Fruit fly (Drosophila melanogaster) whole organism, embryonic: ENCODE data around the gene Tmep.

ENCODE experiments used
- Asciz ChIP-seq: fragments of 200-800 bp; sonication (Bioruptor generic); optimal IDR thresholded peaks from 2 replicates; lab custom pipeline; 2017; ENCODE audit warnings: missing biosample characterization, mild to moderate bottlenecking, missing genetic modification characterization, missing genetic modification reagents
- Awh ChIP-seq: fragments of 200-800 bp; sonication (Bioruptor generic); IDR thresholded peaks from 2 replicates; pipeline ENCODE4, ENCODE4 v1.3.6; 2022; ENCODE audit warnings: missing biosample characterization, missing genetic modification characterization
- BEAF-32 ChIP-seq: fragments of 200-800 bp; sonication (Bioruptor generic); optimal IDR thresholded peaks from 3 replicates; lab custom pipeline; 2017; ENCODE audit warnings: missing biosample characterization, missing genetic modification characterization, mild to moderate bottlenecking, moderate library complexity, missing genetic modification reagents
- C15 ChIP-seq: fragments of 200-800 bp; sonication (Bioruptor generic); IDR thresholded peaks from 3 replicates; pipeline ENCODE4 v1.3.6; 2022; ENCODE audit warnings: missing biosample characterization, missing genetic modification characterization
- CG10147 ChIP-seq: fragments of 200-800 bp; sonication (Bioruptor generic); optimal IDR thresholded peaks from 2 replicates; lab custom pipeline; 2019; ENCODE audit warnings: missing biosample characterization, mild to moderate bottlenecking, missing genetic modification characterization, moderate library complexity
- CG11695 ChIP-seq: fragments of 200-800 bp; sonication (Bioruptor generic); IDR thresholded peaks from 3 replicates; pipeline ENCODE4 v1.3.6; 2022; ENCODE audit warnings: missing biosample characterization, missing genetic modification characterization
- CG1233 ChIP-seq: fragments of 200-800 bp; sonication (Bioruptor generic); optimal IDR thresholded peaks from 4 replicates; lab custom pipeline; 2018; ENCODE audit warnings: missing biosample characterization, mild to moderate bottlenecking, missing genetic modification characterization
- CG14667 ChIP-seq: fragments of 200-800 bp; sonication (Bioruptor generic); IDR thresholded peaks from 2 replicates; pipeline ENCODE4 v1.3.6; 2022; ENCODE audit warnings: missing biosample characterization, missing genetic modification characterization
- CG16813 ChIP-seq: fragments of 200-800 bp; sonication (Bioruptor generic); IDR thresholded peaks from 3 replicates; pipeline ENCODE4 v1.3.6; 2022; ENCODE audit warnings: missing biosample characterization, missing genetic modification characterization; ENCODE audit not compliant: partially characterized antibody
- CG17186 ChIP-seq: fragments of 200-800 bp; sonication (Bioruptor generic); optimal IDR thresholded peaks from 3 replicates; lab custom pipeline; 2017; ENCODE audit warnings: missing biosample characterization, missing genetic modification reagents, missing genetic modification characterization
- CG18476 ChIP-seq: fragments of 200-800 bp; sonication (Bioruptor generic); optimal IDR thresholded peaks from 2 replicates; lab custom pipeline; 2016; ENCODE audit warnings: missing biosample characterization, mild to moderate bottlenecking, missing genetic modification characterization
- CG18619 ChIP-seq: fragments of 200-800 bp; sonication (Bioruptor generic); optimal IDR thresholded peaks from 3 replicates; lab custom pipeline; 2017; ENCODE audit warnings: missing biosample characterization, mild to moderate bottlenecking, missing genetic modification characterization
- CG18764 ChIP-seq: fragments of 200-800 bp; sonication (Bioruptor generic); optimal IDR thresholded peaks from 3 replicates; lab custom pipeline; 2016; ENCODE audit warnings: missing biosample characterization, missing genetic modification characterization
- CG3847 ChIP-seq: fragments of 200-800 bp; sonication (Bioruptor generic); IDR thresholded peaks from 2 replicates; pipeline ENCODE4 v1.3.6; 2022; ENCODE audit warnings: missing biosample characterization, missing genetic modification characterization
- CG4730 ChIP-seq: fragments of 200-800 bp; sonication (Bioruptor generic); IDR thresholded peaks from 2 replicates; pipeline ENCODE4 v1.3.6; 2022; ENCODE audit warnings: missing biosample characterization, missing genetic modification characterization
- CG5953 ChIP-seq: fragments of 200-800 bp; sonication (Bioruptor generic); IDR thresholded peaks from 2 replicates; pipeline ENCODE4 v1.3.6; 2022; ENCODE audit warnings: missing biosample characterization, missing genetic modification characterization
- CG6689 ChIP-seq: fragments of 200-800 bp; sonication (Bioruptor generic); IDR thresholded peaks from 2 replicates; pipeline ENCODE4 v1.3.6; 2022; ENCODE audit warnings: missing biosample characterization, missing genetic modification characterization
- CG6854 ChIP-seq: fragments of 200-800 bp; sonication (Bioruptor generic); optimal IDR thresholded peaks from 3 replicates; lab custom pipeline; 2017; ENCODE audit warnings: missing biosample characterization, mild to moderate bottlenecking, missing genetic modification characterization
- CG7271 ChIP-seq: fragments of 200-800 bp; sonication (Bioruptor generic); optimal IDR thresholded peaks from 2 replicates; lab custom pipeline; 2018; ENCODE audit warnings: missing biosample characterization, mild to moderate bottlenecking, missing genetic modification characterization, moderate library complexity
- CG7372 ChIP-seq: fragments of 200-800 bp; sonication (Bioruptor generic); IDR thresholded peaks from 2 replicates; pipeline ENCODE4 v1.3.6; 2022; ENCODE audit warnings: missing biosample characterization, missing genetic modification characterization
- CG7928 ChIP-seq: fragments of 200-800 bp; sonication (Bioruptor generic); optimal IDR thresholded peaks from 2 replicates; lab custom pipeline; 2017; ENCODE audit warnings: missing biosample characterization, mild to moderate bottlenecking, missing genetic modification characterization
- CG9932 ChIP-seq: fragments of 200-800 bp; sonication (Bioruptor generic); IDR thresholded peaks from 2 replicates; pipeline ENCODE4 v1.3.6; 2022; ENCODE audit warnings: missing biosample characterization, missing genetic modification characterization
- CkIIα-i1 ChIP-seq: fragments of 200-800 bp; sonication (Bioruptor generic); IDR thresholded peaks from 2 replicates; pipeline ENCODE4 v1.3.6; 2022; ENCODE audit warnings: missing biosample characterization, missing genetic modification characterization
- E2f2 ChIP-seq: fragments of 200-800 bp; sonication (Bioruptor generic); IDR thresholded peaks from 2 replicates; pipeline ENCODE4 v1.3.6; 2022; ENCODE audit warnings: missing biosample characterization, missing genetic modification characterization
- Gug ChIP-seq: fragments of 200-800 bp; sonication (Bioruptor generic); IDR thresholded peaks from 4 replicates; pipeline ENCODE4 v1.3.6; 2022; ENCODE audit warnings: missing biosample characterization, missing genetic modification characterization
- Hmr ChIP-seq: fragments of 200-800 bp; sonication (Bioruptor generic); optimal IDR thresholded peaks from 3 replicates; lab custom pipeline; 2017; ENCODE audit warnings: mild to moderate bottlenecking, missing biosample characterization, missing genetic modification reagents, missing genetic modification characterization
- Hr3 ChIP-seq: fragments of 200-800 bp; sonication (Bioruptor generic); optimal IDR thresholded peaks from 3 replicates; lab custom pipeline; 2016; ENCODE audit warnings: missing biosample characterization, missing genetic modification characterization
- NC2α ChIP-seq: fragments of 200-800 bp; sonication (Bioruptor generic); optimal IDR thresholded peaks from 2 replicates; lab custom pipeline; 2016; ENCODE audit warnings: missing biosample characterization, missing genetic modification characterization
- NfI ChIP-seq: fragments of 200-800 bp; sonication (Bioruptor generic); optimal IDR thresholded peaks from 3 replicates; lab custom pipeline; 2018; ENCODE audit warnings: missing biosample characterization, mild to moderate bottlenecking, missing genetic modification characterization, moderate library complexity
- Sox100B ChIP-seq: fragments of 200-800 bp; sonication (Bioruptor generic); optimal IDR thresholded peaks from 3 replicates; lab custom pipeline; 2018; ENCODE audit warnings: missing biosample characterization, mild to moderate bottlenecking, missing genetic modification characterization
- Usf ChIP-seq: fragments of 200-800 bp; sonication (Bioruptor generic); optimal IDR thresholded peaks from 2 replicates; lab custom pipeline; 2017; ENCODE audit warnings: missing genotype, missing biosample characterization, missing genetic modification characterization
- ac ChIP-seq: fragments of 200-800 bp; sonication (Bioruptor generic); optimal IDR thresholded peaks from 3 replicates; lab custom pipeline; 2017; ENCODE audit warnings: missing biosample characterization, mild to moderate bottlenecking, missing genetic modification characterization
- amos ChIP-seq: fragments of 200-800 bp; sonication (Bioruptor generic); IDR thresholded peaks from 2 replicates; pipeline ENCODE4 v1.3.6; 2022; ENCODE audit warnings: missing biosample characterization, missing genetic modification characterization; ENCODE audit not compliant: partially characterized antibody
- ara ChIP-seq: fragments of 200-800 bp; sonication (Bioruptor generic); IDR thresholded peaks from 2 replicates; pipeline ENCODE4 v1.3.6; 2022; ENCODE audit warnings: missing biosample characterization, missing genetic modification characterization
- ash1 ChIP-seq: fragments of 200-800 bp; sonication (Bioruptor generic); optimal IDR thresholded peaks from 2 replicates; lab custom pipeline; 2018; ENCODE audit warnings: missing biosample characterization, mild to moderate bottlenecking, missing genetic modification characterization
- ato ChIP-seq: fragments of 200-800 bp; sonication (Bioruptor generic); IDR thresholded peaks from 2 replicates; pipeline ENCODE4 v1.3.6; 2022; ENCODE audit warnings: missing biosample characterization, missing genetic modification characterization; ENCODE audit not compliant: partially characterized antibody
- bowl ChIP-seq: fragments of 200-800 bp; sonication (Bioruptor generic); IDR thresholded peaks from 2 replicates; pipeline ENCODE4 v1.3.6; 2022; ENCODE audit warnings: missing biosample characterization, missing genetic modification characterization
- corto ChIP-seq: fragments of 200-800 bp; sonication (Bioruptor generic); optimal IDR thresholded peaks from 2 replicates; lab custom pipeline; 2016; ENCODE audit warnings: missing biosample characterization, mild to moderate bottlenecking, missing genetic modification characterization, moderate library complexity
- disco-r ChIP-seq: fragments of 200-800 bp; sonication (Bioruptor generic); optimal IDR thresholded peaks from 2 replicates; lab custom pipeline; 2016; ENCODE audit warnings: missing biosample characterization, missing genetic modification characterization
- emc ChIP-seq: fragments of 200-800 bp; sonication (Bioruptor generic); optimal IDR thresholded peaks from 2 replicates; lab custom pipeline; 2016; ENCODE audit warnings: missing biosample characterization, missing genetic modification characterization
- esg ChIP-seq: fragments of 200-800 bp; sonication (Bioruptor generic); conservative IDR thresholded peaks from 2 replicates; pipeline ENCODE4 v1.3.6; 2022; ENCODE audit warnings: missing biosample characterization, missing genetic modification characterization
- insv ChIP-seq, 2 experiments: fragments of 200-800 bp; sonication (Bioruptor generic); optimal IDR thresholded peaks; 3 replicates each; lab custom pipeline; 2016 to 2018; ENCODE audit warnings: missing biosample characterization in 2 of 2, missing genetic modification characterization in 2 of 2
- klu ChIP-seq: fragments of 200-800 bp; sonication (Bioruptor generic); IDR thresholded peaks from 2 replicates; pipeline ENCODE4 v1.3.6; 2022; ENCODE audit warnings: missing biosample characterization, missing genetic modification characterization
- mam ChIP-seq: fragments of 200-800 bp; sonication (Bioruptor generic); optimal IDR thresholded peaks from 3 replicates; lab custom pipeline; 2016; ENCODE audit warnings: missing biosample characterization, missing genetic modification characterization
- odd ChIP-seq: fragments of 200-800 bp; sonication (Bioruptor generic); optimal IDR thresholded peaks from 2 replicates; lab custom pipeline; 2017; ENCODE audit warnings: missing biosample characterization, mild to moderate bottlenecking, missing genetic modification characterization
- pita ChIP-seq: fragments of 200-800 bp; sonication (Bioruptor generic); optimal IDR thresholded peaks from 2 replicates; lab custom pipeline; 2017; ENCODE audit warnings: missing biosample characterization, mild to moderate bottlenecking, missing genetic modification characterization
- ranshi ChIP-seq: fragments of 200-800 bp; sonication (Bioruptor generic); IDR thresholded peaks from 2 replicates; pipeline ENCODE4 v1.3.6; 2022; ENCODE audit warnings: missing biosample characterization, missing genetic modification characterization
- seq ChIP-seq: fragments of 200-800 bp; sonication (Bioruptor generic); IDR thresholded peaks from 2 replicates; pipeline ENCODE4 v1.3.6; 2022; ENCODE audit warnings: missing biosample characterization, missing genetic modification characterization
- so ChIP-seq: fragments of 200-800 bp; sonication (Bioruptor generic); IDR thresholded peaks from 3 replicates; pipeline ENCODE4 v1.3.6; 2022; ENCODE audit warnings: missing biosample characterization, missing genetic modification characterization
- stwl ChIP-seq: fragments of 200-800 bp; sonication (Bioruptor generic); optimal IDR thresholded peaks from 3 replicates; lab custom pipeline; 2018; ENCODE audit warnings: missing biosample characterization, mild to moderate bottlenecking, missing genetic modification characterization, moderate library complexity
- toy ChIP-seq: fragments of 200-800 bp; sonication (Bioruptor generic); IDR thresholded peaks from 2 replicates; pipeline ENCODE4 v1.3.6; 2022; ENCODE audit warnings: missing biosample characterization, missing genetic modification characterization

The Tmep gene

dm6 chr3L:1545693-1546329 lies 23.2 kb upstream of the Tmep start, which contains the start of the genes CG32313 and Pcyt1 (continued):
- TF ChIP-seq NC2α (GFP tag; lab: Kevin White, UChicago) = no peak
- TF ChIP-seq ato = peak; percentile 83
- TF ChIP-seq Usf (GFP tag; lab: Kevin White, UChicago) = no peak
- peak; percentile 8 for TF ChIP-seq corto
- peak; percentile 55 for TF ChIP-seq Hmr
- TF ChIP-seq CG7372 = no peak
- no peak for TF ChIP-seq C15 (GFP tag; lab: Robert Waterston, UW)
- no peak for TF ChIP-seq disco-r (GFP tag; lab: Kevin White, UChicago)
- no peak for TF ChIP-seq CG7271 (tag; lab: Kevin White, UChicago)
- no peak for TF ChIP-seq ash1 (GFP tag; lab: Kevin White, UChicago)
- no peak for TF ChIP-seq toy (GFP tag; lab: Robert Waterston, UW)
- no peak for TF ChIP-seq bowl
- TF ChIP-seq pita (GFP tag; lab: Kevin White, UChicago) = no peak
- TF ChIP-seq CG5953 (GFP tag; lab: Robert Waterston, UW) = no peak
- TF ChIP-seq Asciz (GFP tag; lab: Kevin White, UChicago) = peak; percentile 12
- no peak for TF ChIP-seq CkIIα-i1 (GFP tag; lab: Robert Waterston, UW)
- no peak for TF ChIP-seq emc
- no peak for TF ChIP-seq CG6854 (GFP tag; lab: Kevin White, UChicago)
- no peak for TF ChIP-seq ara (GFP tag; lab: Robert Waterston, UW)
- peak; percentile 20 for TF ChIP-seq NfI
- TF ChIP-seq CG3847 (GFP tag; lab: Robert Waterston, UW) = 0 out of 2 replicates have a peak, but pooled peaks have one; percentile 10
- no peak for TF ChIP-seq CG18619 (GFP tag; lab: Kevin White, UChicago)
- TF ChIP-seq mam = no peak
- peak; percentile 59 for TF ChIP-seq CG9932 (GFP tag; lab: Robert Waterston, UW)
- TF ChIP-seq esg (GFP tag; lab: Robert Waterston, UW) = no peak
- no peak for TF ChIP-seq CG6689 (GFP tag; lab: Robert Waterston, UW)
- TF ChIP-seq BEAF-32 (GFP tag; lab: Kevin White, UChicago) = peak; percentile 89
- no peak for TF ChIP-seq Gug (GFP tag; lab: Robert Waterston, UW)
- TF ChIP-seq CG11695 = no peak
- TF ChIP-seq CG14667 (GFP tag; lab: Robert Waterston, UW) = no peak
- TF ChIP-seq CG17186 (GFP tag; lab: Kevin White, UChicago) = peak; percentile 76
- no peak for TF ChIP-seq CG7928 (GFP tag; lab: Kevin White, UChicago)
- no peak for TF ChIP-seq Hr3
- TF ChIP-seq klu (GFP tag; lab: Robert Waterston, UW) = no peak
- TF ChIP-seq ranshi (GFP tag; lab: Robert Waterston, UW) = no peak
- TF ChIP-seq CG18764 (GFP tag; lab: Kevin White, UChicago) = no peak
- TF ChIP-seq E2f2 (GFP tag; lab: Robert Waterston, UW) = peak; percentile 81
- no peak for TF ChIP-seq insv (GFP tag; optimal IDR thresholded peaks at IDR 0.05; lab: Kevin White, UChicago)
- TF ChIP-seq so = no peak
- TF ChIP-seq Awh (GFP tag; lab: Robert Waterston, UW) = no peak
- peak; percentile 94 for TF ChIP-seq stwl (tag; lab: Kevin White, UChicago)
- peak; percentile 94 for TF ChIP-seq amos (GFP tag; lab: Robert Waterston, UW)
- TF ChIP-seq CG1233 (GFP tag; lab: Kevin White, UChicago) = no peak
- no peak for TF ChIP-seq CG10147
- no peak for TF ChIP-seq Sox100B
- TF ChIP-seq odd (GFP tag; lab: Kevin White, UChicago) = peak; percentile 52
- TF ChIP-seq CG16813 (GFP tag; lab: Robert Waterston, UW) = peak; percentile 86
- TF ChIP-seq ac = no peak
- TF ChIP-seq CG4730 (GFP tag; lab: Robert Waterston, UW) = no peak
- TF ChIP-seq seq (GFP tag; lab: Robert Waterston, UW) = no peak
- no peak for TF ChIP-seq CG18476 (GFP tag; lab: Kevin White, UChicago)
